Fruit fly (Drosophila melanogaster): ENCODE measurements around the gene lectin-28C.

The lectin-28C gene

dm6 chr2L:7811249-7812002 lies 45.5 kb upstream of the lectin-28C start, which contains the start of gene LanB1:
Gene LanB1 (plus strand): TSS chr2L:7811438.
- peak; percentile 22 for TF ChIP-seq kay (GFP tag; ENCODE audit: borderline replicate concordance)
- TF ChIP-seq tj (GFP tag; optimal IDR thresholded peaks at IDR 0.05) = peak; percentile 72
- TF ChIP-seq Crg-1 (GFP tag; optimal IDR thresholded peaks at IDR 0.05) = no peak

dm6 chr2L:7812555-7813339 lies 44.1 kb upstream of the lectin-28C start:
- TF ChIP-seq tj (GFP tag; optimal IDR thresholded peaks at IDR 0.05) (peak; percentile 93), CG1620 (GFP tag; optimal IDR thresholded peaks at IDR 0.05) (no peak), kay (GFP tag; ENCODE audit: borderline replicate concordance) (peak; percentile 16)

- TF ChIP-seq ovo (GFP tag; optimal IDR thresholded peaks at IDR 0.05) (no peak), cic (GFP tag; optimal IDR thresholded peaks at IDR 0.05) (peak; percentile 3)
These were observed 43.5 kb upstream of the lectin-28C start for dm6 chr2L:7813357-7813756.

dm6 chr2L:7820408-7820807 lies 36.5 kb upstream of the lectin-28C start:
- no peak for TF ChIP-seq Hr96 (GFP tag; optimal IDR thresholded peaks at IDR 0.05)

- TF ChIP-seq CG14711 (tag; optimal IDR thresholded peaks at IDR 0.05) (no peak), Crg-1 (GFP tag; optimal IDR thresholded peaks at IDR 0.05) (no peak), ovo (GFP tag; optimal IDR thresholded peaks at IDR 0.05) (no peak), CG1620 (GFP tag; optimal IDR thresholded peaks at IDR 0.05) (no peak), CG12768 (GFP tag; optimal IDR thresholded peaks at IDR 0.05) (no peak), cic (GFP tag; optimal IDR thresholded peaks at IDR 0.05) (no peak), toe (GFP tag; optimal IDR thresholded peaks at IDR 0.05) (no peak), kay (GFP tag; ENCODE audit: borderline replicate concordance) (no peak), CG5204 (GFP tag; optimal IDR thresholded peaks at IDR 0.05) (no peak), CG11617 (GFP tag; optimal IDR thresholded peaks at IDR 0.05) (no peak), Mnt (GFP tag; optimal IDR thresholded peaks at IDR 0.05) (no peak), Hr96 (GFP tag; optimal IDR thresholded peaks at IDR 0.05) (no peak), CG7045 (GFP tag; optimal IDR thresholded peaks at IDR 0.05) (no peak), cnc (optimal IDR thresholded peaks at IDR 0.05) (no peak), bab1 (GFP tag; optimal IDR thresholded peaks at IDR 0.05) (no peak), pad (GFP tag; optimal IDR thresholded peaks at IDR 0.05) (no peak), CG7101 (tag; optimal IDR thresholded peaks at IDR 0.05) (no peak), CG33017 (tag; optimal IDR thresholded peaks at IDR 0.05) (no peak), Clk (GFP tag; optimal IDR thresholded peaks at IDR 0.05) (no peak), tj (GFP tag; optimal IDR thresholded peaks at IDR 0.05) (no peak)
These were observed 36.0 kb upstream of the lectin-28C start, which contains the start of gene CG7115 for dm6 chr2L:7820851-7821250. Gene CG7115 (plus strand): TSS chr2L:7821151.

dm6 chr2L:7821279-7821848 lies 35.5 kb upstream of the lectin-28C start:
- TF ChIP-seq CG1620 (GFP tag; optimal IDR thresholded peaks at IDR 0.05) = peak; percentile 63
- TF ChIP-seq cic (GFP tag; optimal IDR thresholded peaks at IDR 0.05) = peak; percentile 13
- TF ChIP-seq CG5204 (GFP tag; optimal IDR thresholded peaks at IDR 0.05) = no peak
- TF ChIP-seq pad (GFP tag; optimal IDR thresholded peaks at IDR 0.05) = no peak
- peak; percentile 39 for TF ChIP-seq Mnt (GFP tag; optimal IDR thresholded peaks at IDR 0.05)
- peak; percentile 12 for TF ChIP-seq CG7045 (GFP tag; optimal IDR thresholded peaks at IDR 0.05)
- TF ChIP-seq CG12768 (GFP tag; optimal IDR thresholded peaks at IDR 0.05) = peak; percentile 20
- TF ChIP-seq tj (GFP tag; optimal IDR thresholded peaks at IDR 0.05) = peak; percentile 16
- TF ChIP-seq CG11617 (GFP tag; optimal IDR thresholded peaks at IDR 0.05) = peak; percentile 50
- TF ChIP-seq Crg-1 (GFP tag; optimal IDR thresholded peaks at IDR 0.05) = peak; percentile 32
- TF ChIP-seq cnc (optimal IDR thresholded peaks at IDR 0.05) = no peak
- TF ChIP-seq Hr96 (GFP tag; optimal IDR thresholded peaks at IDR 0.05) = peak; percentile 68
- TF ChIP-seq CG7101 (tag; optimal IDR thresholded peaks at IDR 0.05) = no peak
- TF ChIP-seq CG14711 (tag; optimal IDR thresholded peaks at IDR 0.05) = peak; percentile 20
- TF ChIP-seq bab1 (GFP tag; optimal IDR thresholded peaks at IDR 0.05) = peak; percentile 55
- peak; percentile 81 for TF ChIP-seq toe (GFP tag; optimal IDR thresholded peaks at IDR 0.05)
